Fruit fly (Drosophila melanogaster): ENCODE data around the gene CG2111.
"Not testable (repeated sequence)": the region's sequence is repeated elsewhere in the genome, so short reads cannot be mapped to it uniquely, and the experiment has no call there.

CG2111 gene

DNA sequence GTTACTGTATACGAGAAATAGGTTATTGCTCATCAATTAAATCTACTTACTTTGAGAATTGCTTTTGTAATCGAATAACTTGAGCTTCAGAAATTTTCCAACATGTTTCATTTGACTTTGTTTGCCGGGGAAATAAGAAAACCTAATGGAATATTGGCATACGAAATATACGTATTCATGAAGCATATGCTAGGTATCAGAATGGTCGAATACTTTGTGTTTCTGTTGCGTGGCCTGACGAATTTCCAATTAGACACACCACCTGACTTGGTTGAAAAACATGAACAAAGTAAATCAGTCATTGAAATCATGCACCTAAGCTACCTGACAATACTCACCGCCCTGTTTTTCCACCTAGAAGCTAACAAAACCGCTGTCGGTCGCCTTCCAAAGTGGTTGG, at the start of gene CG2111:
Gene CG2111, plus strand, starts transcription at position 301 of the 400 bp plus-strand sequence.
- TF ChIP-seq Myc (optimal IDR thresholded peaks at IDR 0.05), result no peak
- TF ChIP-seq psq (optimal IDR thresholded peaks at IDR 0.05), result no peak
- no peak for TF ChIP-seq ttk (optimal IDR thresholded peaks at IDR 0.05)

DNA sequence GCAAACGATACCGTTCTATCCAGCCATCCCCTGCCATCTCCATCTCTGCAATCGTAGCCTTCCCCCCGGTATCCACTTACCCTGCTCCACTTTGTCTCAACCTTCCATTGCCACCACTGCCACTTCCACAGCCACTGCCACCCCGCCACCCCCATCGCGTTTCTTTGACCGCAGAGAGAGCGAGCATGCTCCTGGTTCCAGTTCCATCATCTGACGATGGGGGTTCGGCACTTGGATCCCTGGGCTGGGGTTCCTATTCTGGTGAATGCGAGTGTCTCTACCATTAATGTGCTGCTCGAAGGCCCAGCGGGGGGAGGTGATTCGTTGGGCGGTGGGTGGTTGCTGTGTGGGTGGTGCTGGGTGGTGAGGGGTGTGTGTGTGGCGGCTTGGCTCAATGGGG, 43.9 kb upstream of the CG2111 start:
- no peak for TF ChIP-seq h (optimal IDR thresholded peaks at IDR 0.05)
- no peak for TF ChIP-seq Myc (optimal IDR thresholded peaks at IDR 0.05)
- no peak for TF ChIP-seq Sin3A (optimal IDR thresholded peaks at IDR 0.05)
- TF ChIP-seq psq (optimal IDR thresholded peaks at IDR 0.05), result no peak
- no peak for TF ChIP-seq insv (optimal IDR thresholded peaks at IDR 0.05)
- TF ChIP-seq ttk (optimal IDR thresholded peaks at IDR 0.05), result no peak

DNA sequence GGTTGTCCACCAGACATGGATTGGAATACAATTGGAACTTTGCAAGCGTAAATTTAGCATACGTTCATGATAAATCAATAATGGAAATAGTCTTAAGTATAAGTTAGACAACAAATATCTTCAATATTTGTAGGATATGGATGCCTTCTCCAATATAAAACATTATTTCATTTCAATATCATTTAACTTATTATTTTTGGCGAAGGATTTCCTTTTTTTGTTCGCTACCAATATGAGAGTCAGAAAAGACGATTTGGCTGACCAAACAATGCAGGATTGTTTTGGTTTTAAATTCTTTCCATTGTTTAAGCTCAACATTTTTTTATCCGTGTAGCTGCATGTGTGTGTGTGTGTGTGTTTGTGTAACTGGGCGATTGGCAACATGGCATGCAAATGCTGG, 42.3 kb upstream of the CG2111 start:
- TF ChIP-seq h (optimal IDR thresholded peaks at IDR 0.05) (no peak), insv (optimal IDR thresholded peaks at IDR 0.05) (no peak), Myc (optimal IDR thresholded peaks at IDR 0.05) (no peak), psq (optimal IDR thresholded peaks at IDR 0.05) (no peak), ttk (optimal IDR thresholded peaks at IDR 0.05) (no peak), Sin3A (optimal IDR thresholded peaks at IDR 0.05) (no peak)

DNA sequence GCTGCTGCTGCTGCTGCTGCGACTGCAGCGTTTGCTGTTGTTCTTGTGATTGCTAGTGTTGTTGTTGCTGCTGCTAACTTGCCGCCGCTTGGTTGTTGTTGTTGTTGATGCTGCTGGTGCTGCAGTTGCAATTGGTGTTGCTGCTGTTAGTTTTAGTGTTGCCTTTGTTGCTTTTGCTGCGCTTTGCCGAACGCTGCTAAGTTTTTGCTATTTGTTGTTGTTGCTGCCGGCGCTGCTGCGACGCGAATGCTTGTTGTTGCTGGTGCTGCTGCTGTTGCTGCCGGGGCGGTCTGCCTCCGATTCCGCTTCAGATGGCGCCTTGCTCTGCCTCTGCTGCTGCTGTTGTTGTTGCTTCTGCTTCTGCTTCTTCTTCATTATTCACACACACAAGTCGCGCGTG, 39.0 kb upstream of the CG2111 start:
- TF ChIP-seq insv (optimal IDR thresholded peaks at IDR 0.05), result no peak
- TF ChIP-seq h (optimal IDR thresholded peaks at IDR 0.05), result no peak
- TF ChIP-seq Sin3A (optimal IDR thresholded peaks at IDR 0.05), result no peak
- TF ChIP-seq psq (optimal IDR thresholded peaks at IDR 0.05), result no peak
- TF ChIP-seq Myc (optimal IDR thresholded peaks at IDR 0.05), result no peak
- no peak for TF ChIP-seq ttk (optimal IDR thresholded peaks at IDR 0.05)

DNA sequence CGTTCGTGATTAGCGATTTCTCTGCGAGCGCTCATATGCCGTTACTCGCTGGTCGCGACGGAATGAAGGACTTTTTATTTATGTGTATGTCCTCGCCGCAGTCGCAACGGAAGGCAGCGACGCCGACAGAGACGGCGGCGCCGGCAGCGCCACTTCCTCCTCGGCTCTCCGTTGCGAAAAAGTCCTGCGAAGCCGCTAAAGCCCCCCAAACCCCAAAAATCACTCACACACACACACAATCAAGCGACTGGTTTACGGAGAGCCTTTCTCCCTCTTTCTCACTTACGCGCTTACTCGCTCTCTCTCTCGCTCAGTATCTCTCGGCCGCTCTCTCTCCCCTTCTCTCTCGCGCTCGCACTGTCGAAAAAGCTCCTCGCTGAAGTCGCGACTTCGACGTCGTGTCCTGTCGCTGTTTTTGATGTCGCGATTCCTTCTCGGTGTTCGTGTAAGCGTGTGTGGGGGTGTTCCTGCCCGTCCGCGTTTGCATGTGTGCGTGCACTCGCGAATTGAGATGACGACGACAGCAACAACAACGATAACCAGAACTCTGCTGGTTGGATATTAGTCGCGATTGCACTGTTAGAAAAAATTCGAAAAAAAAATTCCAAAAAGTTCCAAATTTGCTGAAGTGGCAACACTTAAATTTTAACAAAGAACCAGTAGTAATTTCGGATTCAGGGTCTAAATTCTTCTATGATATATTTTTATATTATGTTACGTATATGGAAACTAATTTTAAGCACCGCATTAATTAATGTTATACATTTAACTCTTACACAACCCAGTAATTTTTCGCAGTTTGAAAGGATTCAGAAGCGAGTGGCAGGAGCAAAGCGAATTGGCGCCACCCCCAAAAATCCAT, 37.1 kb upstream of the CG2111 start, which contains the start of gene CG43347:
Gene CG43347, minus strand, starts transcription at position 47 of the 862 bp plus-strand sequence.
- TF ChIP-seq insv (optimal IDR thresholded peaks at IDR 0.05) (no peak), Myc (optimal IDR thresholded peaks at IDR 0.05) (no peak), ttk (optimal IDR thresholded peaks at IDR 0.05) (no peak), Sin3A (optimal IDR thresholded peaks at IDR 0.05) (no peak), h (optimal IDR thresholded peaks at IDR 0.05) (no peak), psq (optimal IDR thresholded peaks at IDR 0.05) (no peak)

DNA sequence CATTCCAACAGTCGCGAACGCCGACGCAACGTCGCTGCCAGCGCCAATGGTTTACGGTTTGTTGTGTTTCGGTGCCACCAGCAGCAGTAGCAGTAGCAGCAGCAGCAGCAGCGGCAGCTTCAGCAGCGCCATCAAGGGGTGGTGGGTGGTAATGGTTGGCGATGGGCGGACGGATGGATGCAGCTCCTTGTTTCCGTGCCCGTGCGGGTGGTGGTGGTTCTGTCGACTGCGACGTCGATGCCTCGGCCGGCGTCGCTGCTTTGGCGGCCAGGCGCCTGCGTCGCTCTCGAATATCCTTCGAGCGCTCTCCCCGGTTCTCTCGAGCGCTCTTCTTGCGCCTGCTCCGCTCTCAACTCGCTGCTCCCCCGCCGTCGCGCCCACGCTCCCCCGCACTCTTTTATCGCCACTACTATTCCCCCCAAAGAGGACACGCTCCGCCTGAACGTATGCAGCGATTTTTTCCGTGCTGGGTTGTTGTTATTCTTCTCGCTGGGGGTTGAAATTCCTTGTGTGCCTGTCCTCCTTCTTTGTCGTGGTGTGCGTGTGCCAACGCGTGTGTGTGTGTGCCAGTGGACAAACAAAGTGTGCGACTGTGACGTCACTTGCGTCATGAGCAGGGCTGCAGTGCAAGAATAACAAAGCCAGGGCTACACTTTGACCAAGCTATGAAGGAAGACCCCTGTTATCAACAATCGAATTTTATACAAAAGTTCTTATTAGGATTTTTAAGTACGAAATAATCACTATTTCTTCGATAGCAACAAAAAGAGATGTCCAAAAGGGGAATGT, 36.1 kb upstream of the CG2111 start:
- TF ChIP-seq insv (optimal IDR thresholded peaks at IDR 0.05), result no peak
- no peak for TF ChIP-seq h (optimal IDR thresholded peaks at IDR 0.05)
- TF ChIP-seq ttk (optimal IDR thresholded peaks at IDR 0.05), result no peak
- no peak for TF ChIP-seq psq (optimal IDR thresholded peaks at IDR 0.05)
- TF ChIP-seq Myc (optimal IDR thresholded peaks at IDR 0.05), result no peak
- no peak for TF ChIP-seq Sin3A (optimal IDR thresholded peaks at IDR 0.05)

DNA sequence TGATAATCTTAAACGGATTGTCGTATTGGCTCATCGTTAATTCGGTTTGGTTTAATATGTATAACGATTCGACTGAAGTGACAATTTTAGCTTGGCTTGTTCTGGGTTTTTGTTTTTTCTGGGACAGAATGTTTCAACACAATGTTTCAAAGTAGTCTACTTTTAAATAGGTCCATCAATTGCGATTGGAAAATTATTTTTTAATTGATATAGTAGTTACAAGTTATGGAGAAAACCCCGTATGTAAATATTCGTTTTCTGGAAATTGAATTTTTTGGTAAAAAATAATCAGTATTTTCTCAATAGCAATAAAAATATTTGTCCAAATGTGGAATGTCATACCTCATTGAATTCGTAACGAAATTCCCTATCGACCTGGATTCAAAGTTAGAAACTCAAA, 34.4 kb upstream of the CG2111 start, which contains the start of gene Rab9Db:
Gene Rab9Db, minus strand, starts transcription at position 101 of the 400 bp plus-strand sequence.
- not testable (repeated sequence) for TF ChIP-seq psq, insv, Myc (optimal IDR thresholded peaks at IDR 0.05)

DNA sequence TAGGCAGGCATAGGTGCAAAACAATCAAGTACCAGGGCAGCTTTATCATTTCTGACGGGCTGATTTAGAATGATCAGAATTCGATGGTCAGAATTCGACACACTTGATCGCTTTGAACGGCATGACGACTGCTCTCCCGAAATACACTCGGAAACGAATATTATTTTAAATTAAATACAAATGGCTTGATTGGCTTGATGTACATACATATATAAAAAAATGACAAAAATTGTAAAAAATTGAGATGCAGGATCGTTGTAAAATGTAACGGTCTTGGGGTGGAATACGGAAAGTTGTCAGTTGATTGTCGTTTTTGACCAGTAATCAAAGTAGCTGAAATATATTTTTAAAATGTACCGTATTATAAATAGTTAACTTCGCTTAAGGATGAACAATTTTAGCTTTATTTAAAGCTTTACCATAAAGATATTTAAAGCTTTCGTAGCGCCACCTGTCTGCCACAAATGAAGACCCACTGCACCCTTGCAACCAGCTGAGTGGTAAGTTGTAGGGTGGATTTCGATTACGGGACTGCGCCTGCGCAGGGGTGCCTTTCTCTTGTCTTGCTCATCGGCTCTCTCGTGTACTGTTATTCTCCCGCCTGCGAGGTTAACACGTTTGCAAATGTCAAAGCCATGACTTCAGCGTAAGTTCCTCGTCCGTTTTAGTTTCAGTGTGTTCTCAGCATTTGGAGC, 30.3 kb upstream of the CG2111 start, which contains the start of the genes CG9806 and X11Lbeta:
Gene CG9806, minus strand, starts transcription at position 51 of the 695 bp plus-strand sequence.
Gene X11Lbeta, plus strand, starts transcription at position 676 of the 695 bp plus-strand sequence.
- TF ChIP-seq psq (optimal IDR thresholded peaks at IDR 0.05), result no peak
- no peak for TF ChIP-seq Myc (optimal IDR thresholded peaks at IDR 0.05)

DNA sequence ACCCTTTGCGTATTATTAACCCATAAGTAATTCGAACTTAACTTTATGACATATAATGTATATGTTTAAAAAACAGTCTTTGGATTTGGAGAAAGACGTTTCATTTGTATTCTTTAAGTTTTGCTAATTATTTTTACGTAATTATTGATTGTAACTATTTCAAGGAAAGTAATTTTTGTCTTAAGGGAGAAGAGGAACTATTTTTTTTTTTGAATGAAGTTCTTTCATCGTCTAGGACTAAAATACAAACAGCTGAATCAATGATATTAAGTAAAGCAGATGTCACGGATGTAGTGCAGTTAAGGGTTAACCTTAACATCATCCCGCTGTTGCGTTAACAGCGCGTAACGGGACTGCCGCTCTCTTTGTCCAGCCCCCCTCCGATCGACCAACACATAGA, 28.6 kb upstream of the CG2111 start:
- no peak for TF ChIP-seq psq (optimal IDR thresholded peaks at IDR 0.05)
- no peak for TF ChIP-seq ttk (optimal IDR thresholded peaks at IDR 0.05)
- TF ChIP-seq insv (optimal IDR thresholded peaks at IDR 0.05), result no peak
- TF ChIP-seq Sin3A (optimal IDR thresholded peaks at IDR 0.05), result no peak
- TF ChIP-seq Myc (optimal IDR thresholded peaks at IDR 0.05), result no peak
- TF ChIP-seq h (optimal IDR thresholded peaks at IDR 0.05), result no peak

DNA sequence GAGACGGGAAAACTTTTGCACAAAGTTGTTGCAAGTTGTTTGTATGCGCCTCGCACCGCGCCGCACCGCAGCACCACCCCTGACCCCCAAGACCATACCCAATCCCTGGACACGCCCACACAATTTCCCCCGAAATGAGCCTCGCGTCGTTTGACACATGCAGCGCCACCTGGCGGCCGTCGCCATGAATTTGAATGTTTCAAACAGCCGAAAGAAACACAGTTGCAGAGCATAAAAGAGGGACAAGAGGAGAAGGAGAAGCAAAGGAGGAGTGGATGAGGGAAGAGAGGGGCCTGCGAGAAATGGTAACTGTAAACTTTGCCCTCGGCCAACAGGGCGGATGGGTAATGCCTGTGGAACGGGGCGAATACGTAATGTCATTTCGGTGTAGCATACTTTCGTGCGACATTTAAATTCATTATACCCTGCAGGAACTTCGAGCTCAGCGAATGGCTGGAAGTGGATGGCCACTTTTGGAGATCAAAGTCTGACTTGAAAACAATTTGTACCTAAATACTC, 15.2 kb upstream of the CG2111 start:
- TF ChIP-seq Sin3A (optimal IDR thresholded peaks at IDR 0.05), result no peak
- no peak for TF ChIP-seq psq (optimal IDR thresholded peaks at IDR 0.05)
- no peak for TF ChIP-seq h (optimal IDR thresholded peaks at IDR 0.05)
- TF ChIP-seq Myc (optimal IDR thresholded peaks at IDR 0.05), result no peak
- no peak for TF ChIP-seq insv (optimal IDR thresholded peaks at IDR 0.05)
- TF ChIP-seq ttk (optimal IDR thresholded peaks at IDR 0.05), result no peak

DNA sequence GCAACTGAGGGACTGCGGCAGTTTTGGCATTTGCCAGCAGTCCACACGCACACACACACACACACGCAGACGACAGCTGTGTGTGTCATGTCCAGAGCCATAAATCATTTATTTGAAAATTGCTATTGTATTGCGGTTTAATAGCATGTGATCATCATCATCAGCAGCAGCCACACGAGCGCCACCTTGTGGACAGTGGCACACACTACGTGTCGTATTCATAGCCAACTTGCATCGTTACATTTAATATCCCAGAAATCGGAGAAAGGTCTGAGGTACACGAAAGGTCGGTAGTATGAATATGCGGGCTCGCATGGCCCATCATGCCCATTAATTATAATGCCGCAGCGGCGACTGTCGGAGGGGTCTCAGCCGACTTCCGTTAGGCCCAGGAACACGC, 1.3 kb upstream of the CG2111 start:
- no peak for TF ChIP-seq Myc (optimal IDR thresholded peaks at IDR 0.05)
- TF ChIP-seq h (optimal IDR thresholded peaks at IDR 0.05), result no peak
- no peak for TF ChIP-seq insv (optimal IDR thresholded peaks at IDR 0.05)
- no peak for TF ChIP-seq psq (optimal IDR thresholded peaks at IDR 0.05)
- no peak for TF ChIP-seq Sin3A (optimal IDR thresholded peaks at IDR 0.05)
- TF ChIP-seq ttk (optimal IDR thresholded peaks at IDR 0.05), result no peak
